Worm (Caenorhabditis elegans) whole organism, L1 larva: Measurements from ENCODE around the gene cyp-31A3.

Experiments
- ama-1 ChIP-seq: fragments of 150-350 bp; optimal IDR thresholded peaks from 2 replicates; lab custom pipeline; 2014
- efl-1 ChIP-seq, 4 experiments: fragments of 150-350 bp; optimal IDR thresholded peaks in 3 of 4; peaks in 1 of 4; 1 replicate in 1 of 4; 2 replicates in 3 of 4; lab custom pipeline; 2014; ENCODE audit warnings: missing biosample characterization in 2 of 4, missing genetic modification characterization in 2 of 4, missing genetic modification reagents in 2 of 4
- efl-3 ChIP-seq: fragments of 200-800 bp; sonication (Bioruptor generic); optimal IDR thresholded peaks from 2 replicates; lab custom pipeline; 2018; ENCODE audit warnings: mild to moderate bottlenecking, missing genetic modification characterization, missing compliant biosample characterization
- nhr-11 ChIP-seq: fragments of 150-350 bp; optimal IDR thresholded peaks from 2 replicates; lab custom pipeline; 2014; ENCODE audit warnings: missing biosample characterization, missing genetic modification characterization
- nhr-77 ChIP-seq: fragments of 150-350 bp; optimal IDR thresholded peaks from 2 replicates; lab custom pipeline; 2014; ENCODE audit warnings: missing biosample characterization, missing genetic modification characterization
- pqm-1 ChIP-seq: sonication (generic microtip); optimal IDR thresholded peaks from 3 replicates; lab custom pipeline; 2017; ENCODE audit warnings: missing biosample characterization, missing genetic modification characterization
- snpc-4 ChIP-seq: fragments of 150-350 bp; optimal IDR thresholded peaks from 2 replicates; lab custom pipeline; 2014; ENCODE audit warnings: missing biosample characterization, missing genetic modification characterization
- tbx-2 ChIP-seq: sonication (generic microtip); optimal IDR thresholded peaks from 2 replicates; lab custom pipeline; 2016; ENCODE audit warnings: missing genetic modification characterization, missing compliant biosample characterization

- TF ChIP-seq snpc-4 (tag; lab: Kevin White, UChicago): no peak
- TF ChIP-seq tbx-2 (tag; lab: Kevin White, UChicago): no peak
- TF ChIP-seq pqm-1 (tag; lab: Kevin White, UChicago): no peak
- no peak for TF ChIP-seq nhr-77
- TF ChIP-seq ama-1 (lab: Kevin White, UChicago): no peak
- no peak for TF ChIP-seq efl-3 (GFP tag; lab: Kevin White, UChicago)
- TF ChIP-seq nhr-11 (tag; lab: Kevin White, UChicago): no peak
- TF ChIP-seq efl-1 (optimal IDR thresholded peaks at IDR 0.05; lab: Kevin White, UChicago): no peak
- TF ChIP-seq efl-1 (GFP tag; optimal IDR thresholded peaks at IDR 0.05 in 1 of 2; lab: Kevin White, UChicago): no peak
These were observed 10.9 kb downstream of the cyp-31A3 start, which contains the start of gene R11E3.2 for ce11 chrIV:4771792-4772191.
